Fruit fly (Drosophila melanogaster) whole organism, adult: ENCODE measurements around the gene ORMDL.
A peak's percentile ranks its signal among the peaks of the same experiment; 100 is the strongest.

Experiments
- CG11617 ChIP-seq: fragments of 200-800 bp; sonication (Bioruptor generic); optimal IDR thresholded peaks from 2 replicates; lab custom pipeline; 2017; ENCODE audit warnings: mild to moderate bottlenecking, missing biosample characterization, missing genetic modification reagents, missing genetic modification characterization
- CG12768 ChIP-seq: fragments of 200-800 bp; sonication (Bioruptor generic); optimal IDR thresholded peaks from 2 replicates; lab custom pipeline; 2017; ENCODE audit warnings: missing biosample characterization, missing genetic modification characterization, mild to moderate bottlenecking, moderate library complexity, missing genetic modification reagents
- CG14711 ChIP-seq: fragments of 200-800 bp; sonication (Bioruptor generic); optimal IDR thresholded peaks from 2 replicates; lab custom pipeline; 2018; ENCODE audit warnings: missing biosample characterization, mild to moderate bottlenecking, missing genetic modification characterization, moderate library complexity
- CG1620 ChIP-seq: fragments of 200-800 bp; sonication (Bioruptor generic); optimal IDR thresholded peaks from 2 replicates; lab custom pipeline; 2016; ENCODE audit warnings: missing biosample characterization, missing genetic modification characterization
- CG33017 ChIP-seq: fragments of 200-800 bp; sonication (Bioruptor generic); optimal IDR thresholded peaks from 2 replicates; lab custom pipeline; 2018; ENCODE audit warnings: missing biosample characterization, mild to moderate bottlenecking, missing genetic modification characterization, moderate library complexity
- CG5204 ChIP-seq: fragments of 200-800 bp; sonication (Bioruptor generic); optimal IDR thresholded peaks from 2 replicates; lab custom pipeline; 2016; ENCODE audit warnings: missing biosample characterization, missing genetic modification characterization
- CG7045 ChIP-seq: fragments of 200-800 bp; sonication (Bioruptor generic); optimal IDR thresholded peaks from 2 replicates; lab custom pipeline; 2017; ENCODE audit warnings: missing biosample characterization, mild to moderate bottlenecking, missing genetic modification characterization
- CG7101 ChIP-seq: fragments of 200-800 bp; sonication (Bioruptor generic); optimal IDR thresholded peaks from 2 replicates; lab custom pipeline; 2018; ENCODE audit warnings: missing biosample characterization, mild to moderate bottlenecking, missing genetic modification characterization, moderate library complexity
- Clk ChIP-seq: fragments of 200-800 bp; sonication (Bioruptor generic); optimal IDR thresholded peaks from 2 replicates; lab custom pipeline; 2017; ENCODE audit warnings: missing biosample characterization, missing genetic modification characterization
- Crg-1 ChIP-seq: fragments of 200-800 bp; sonication (Bioruptor generic); optimal IDR thresholded peaks from 2 replicates; lab custom pipeline; 2016; ENCODE audit warnings: missing biosample characterization, missing genetic modification characterization
- Hr96 ChIP-seq: fragments of 200-800 bp; sonication (Bioruptor generic); optimal IDR thresholded peaks from 2 replicates; lab custom pipeline; 2016; ENCODE audit warnings: missing biosample characterization, missing genetic modification characterization
- Mnt ChIP-seq: fragments of 200-800 bp; sonication (Bioruptor generic); optimal IDR thresholded peaks from 2 replicates; lab custom pipeline; 2016; ENCODE audit warnings: missing biosample characterization, mild to moderate bottlenecking, missing genetic modification characterization
- bab1 ChIP-seq: fragments of 200-800 bp; sonication (Bioruptor generic); optimal IDR thresholded peaks from 3 replicates; lab custom pipeline; 2019; ENCODE audit warnings: missing biosample characterization, mild to moderate bottlenecking, missing genetic modification characterization, moderate library complexity
- cic ChIP-seq: fragments of 200-800 bp; sonication (Bioruptor generic); optimal IDR thresholded peaks from 2 replicates; lab custom pipeline; 2017; ENCODE audit warnings: missing biosample characterization, mild to moderate bottlenecking, missing genetic modification characterization, moderate library complexity
- cnc ChIP-seq, 2 experiments: fragments of >200 bp; optimal IDR thresholded peaks; 2 replicates each; lab custom pipeline; 2017
- kay ChIP-seq: fragments of 200-800 bp; sonication (Bioruptor generic); peaks from one replicate; lab custom pipeline; 2016; ENCODE audit warnings: missing biosample characterization, missing genetic modification characterization, borderline replicate concordance
- ovo ChIP-seq: fragments of 200-800 bp; sonication (Bioruptor generic); optimal IDR thresholded peaks from 2 replicates; lab custom pipeline; 2016; ENCODE audit warnings: missing biosample characterization, missing genetic modification characterization
- pad ChIP-seq: fragments of 200-800 bp; sonication (Bioruptor generic); optimal IDR thresholded peaks from 3 replicates; lab custom pipeline; 2017; ENCODE audit warnings: missing biosample characterization, missing genetic modification characterization, mild to moderate bottlenecking, moderate library complexity, missing genetic modification reagents
- tj ChIP-seq: fragments of 200-800 bp; sonication (Bioruptor generic); optimal IDR thresholded peaks from 3 replicates; lab custom pipeline; 2017; ENCODE audit warnings: missing biosample characterization, mild to moderate bottlenecking, missing genetic modification characterization, moderate library complexity
- toe ChIP-seq: fragments of 200-800 bp; sonication (Bioruptor generic); optimal IDR thresholded peaks from 2 replicates; lab custom pipeline; 2016; ENCODE audit warnings: missing biosample characterization, missing genetic modification characterization

ORMDL gene

DNA sequence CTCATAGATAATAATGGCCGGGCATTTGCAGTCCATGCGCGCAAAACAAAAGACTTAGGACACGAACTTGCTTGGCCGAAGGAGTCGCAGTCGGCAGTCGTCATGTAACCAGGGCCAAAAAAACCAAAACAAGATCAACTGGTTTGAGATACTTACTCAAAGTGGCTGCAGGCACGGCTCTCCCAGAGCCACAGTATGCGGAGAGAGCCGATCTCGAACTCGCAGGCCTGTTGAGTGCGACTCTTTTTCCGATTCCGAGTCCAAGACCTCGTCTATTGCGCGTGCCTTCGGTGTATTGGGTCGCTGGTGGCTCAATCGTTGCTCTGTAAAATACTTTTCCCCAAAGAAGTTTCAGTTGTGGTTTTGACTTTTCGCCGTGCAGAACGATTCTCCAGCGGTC lies 9.5 kb downstream of the ORMDL start, which contains the start of gene CG43980:
TSS of gene CG43980 (plus strand) at position 352 of the 400 bp plus-strand sequence.
- TF ChIP-seq cic (GFP tag; lab: Kevin White, UChicago) (no peak), tj (no peak)

DNA sequence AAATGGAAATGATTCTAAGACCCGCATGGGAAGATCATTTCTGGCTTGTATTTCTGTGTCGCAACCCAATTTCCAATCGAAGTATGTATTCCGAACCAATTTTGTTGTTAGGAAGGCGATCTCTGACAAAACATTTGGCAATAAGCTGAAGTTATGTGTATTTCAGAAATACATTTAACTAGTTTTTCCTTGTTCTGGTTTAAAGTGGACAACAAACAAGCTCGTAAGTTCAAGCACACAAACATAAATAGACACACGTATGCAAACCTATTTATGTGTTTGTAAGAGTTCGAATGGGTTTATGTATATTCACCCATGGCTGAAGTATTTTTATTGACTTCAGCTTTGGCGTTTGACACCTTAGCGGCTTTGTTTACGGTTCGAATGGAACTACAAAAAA lies 10.8 kb downstream of the ORMDL start:
- no peak for TF ChIP-seq ovo
- no peak for TF ChIP-seq CG11617 (GFP tag; lab: Kevin White, UChicago)
- no peak for TF ChIP-seq Clk (GFP tag; lab: Kevin White, UChicago)
- no peak for TF ChIP-seq cic (GFP tag; lab: Kevin White, UChicago)
- TF ChIP-seq CG7101 (tag; lab: Kevin White, UChicago): no peak
- TF ChIP-seq Crg-1: no peak
- no peak for TF ChIP-seq cnc (optimal IDR thresholded peaks at IDR 0.05; lab: Kevin White, UChicago)
- no peak for TF ChIP-seq CG7045
- no peak for TF ChIP-seq CG33017 (tag; lab: Kevin White, UChicago)
- no peak for TF ChIP-seq CG14711 (tag; lab: Kevin White, UChicago)
- TF ChIP-seq pad (GFP tag; lab: Kevin White, UChicago): no peak
- TF ChIP-seq CG12768 (GFP tag; lab: Kevin White, UChicago): no peak
- TF ChIP-seq kay (GFP tag; lab: Kevin White, UChicago): no peak
- no peak for TF ChIP-seq CG5204 (GFP tag; lab: Kevin White, UChicago)
- TF ChIP-seq Mnt (GFP tag; lab: Kevin White, UChicago): no peak

DNA sequence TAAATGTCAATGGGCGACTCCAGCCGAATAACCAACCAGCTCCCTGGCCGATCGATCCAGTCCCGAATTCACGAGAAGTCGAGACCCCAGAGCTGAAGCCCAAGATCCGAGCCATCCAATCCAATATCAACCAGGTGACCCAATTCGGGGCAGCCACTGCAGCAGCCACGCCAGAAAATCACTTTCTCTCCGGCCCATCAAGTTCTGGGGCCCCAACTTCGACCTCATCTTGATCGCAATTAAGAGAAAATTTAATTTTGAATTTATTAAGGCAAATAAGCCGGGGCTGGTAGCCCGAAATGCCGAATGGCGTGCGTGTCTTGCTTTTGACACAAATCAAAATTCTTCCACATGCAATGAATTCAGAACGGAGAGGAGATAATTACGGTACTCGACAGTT lies 12.7 kb downstream of the ORMDL start:
- TF ChIP-seq CG12768 (GFP tag; lab: Kevin White, UChicago) (no peak), CG7101 (tag; lab: Kevin White, UChicago) (no peak)

DNA sequence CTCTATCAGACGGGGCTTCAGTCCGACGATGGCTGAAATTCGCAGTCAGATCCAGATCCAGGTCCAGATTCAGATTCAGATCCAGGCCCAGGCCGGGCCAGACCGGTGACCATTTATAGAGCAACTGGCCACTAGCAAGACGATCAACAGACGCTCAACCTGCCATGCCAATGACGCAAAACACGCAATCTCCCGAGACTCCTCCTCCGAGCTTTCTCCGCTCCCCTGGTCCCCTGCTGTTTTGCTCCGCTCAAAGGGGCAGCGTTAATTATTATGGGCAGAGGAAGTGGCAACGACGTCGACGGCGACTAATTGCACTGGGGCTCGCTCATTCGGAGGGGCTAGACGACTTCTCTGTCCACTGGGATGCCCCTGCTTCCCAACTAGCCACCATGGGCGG lies 16.3 kb downstream of the ORMDL start:
- TF ChIP-seq CG33017 (tag; lab: Kevin White, UChicago) (no peak), CG11617 (GFP tag; lab: Kevin White, UChicago) (no peak)

DNA sequence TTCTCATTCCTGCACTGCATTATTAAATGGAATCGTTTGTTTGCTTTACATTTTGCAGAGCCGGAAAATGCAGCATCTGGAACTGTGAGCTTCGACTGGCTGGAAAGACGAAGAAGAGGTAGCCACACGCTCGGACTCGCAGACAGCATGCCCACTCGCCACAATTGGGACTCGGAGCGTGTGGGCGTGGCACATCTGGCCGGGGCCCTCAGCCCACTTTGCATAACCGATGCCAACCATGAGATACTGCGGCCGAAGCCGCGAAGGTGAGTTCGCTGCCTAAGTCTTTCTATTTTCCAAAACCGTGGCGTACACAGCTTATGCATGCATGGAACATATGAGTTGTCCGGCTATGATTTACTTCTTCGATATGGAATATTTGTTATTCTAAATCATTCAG lies 17.0 kb downstream of the ORMDL start:
- TF ChIP-seq CG7045 (no peak), pad (GFP tag; lab: Kevin White, UChicago) (no peak), cic (GFP tag; lab: Kevin White, UChicago) (no peak), bab1 (GFP tag; lab: Kevin White, UChicago) (no peak), kay (GFP tag; lab: Kevin White, UChicago) (no peak), Crg-1 (no peak), toe (GFP tag; lab: Kevin White, UChicago) (no peak), cnc (optimal IDR thresholded peaks at IDR 0.05; lab: Kevin White, UChicago) (no peak), CG14711 (tag; lab: Kevin White, UChicago) (no peak), ovo (no peak), CG5204 (GFP tag; lab: Kevin White, UChicago) (no peak), Mnt (GFP tag; lab: Kevin White, UChicago) (no peak), Hr96 (GFP tag; lab: Kevin White, UChicago) (no peak), tj (no peak), CG1620 (GFP tag; lab: Kevin White, UChicago) (no peak)

DNA sequence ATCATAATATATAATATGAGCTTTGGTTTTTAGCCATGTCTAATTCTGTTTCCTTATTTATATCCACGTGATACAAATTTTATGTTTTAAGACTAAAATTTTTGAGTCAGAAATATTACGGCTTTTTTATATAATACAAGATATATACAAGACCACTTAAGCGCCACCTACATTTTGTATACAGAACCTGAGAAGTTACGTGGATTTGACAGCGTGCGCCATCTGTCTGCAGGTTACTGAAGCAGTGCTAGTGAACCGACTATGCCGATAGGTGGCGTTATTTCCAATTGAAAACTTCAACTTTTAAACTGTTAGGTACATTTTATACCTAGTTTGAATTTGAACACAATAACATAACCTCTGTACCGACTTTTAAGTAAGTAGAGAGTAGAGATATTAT lies 17.7 kb downstream of the ORMDL start:
- peak; percentile 67 for TF ChIP-seq bab1 (GFP tag; lab: Kevin White, UChicago)
- no peak for TF ChIP-seq CG11617 (GFP tag; lab: Kevin White, UChicago)
- TF ChIP-seq CG1620 (GFP tag; lab: Kevin White, UChicago): peak; percentile 50
- TF ChIP-seq ovo: peak; percentile 0
- no peak for TF ChIP-seq Mnt (GFP tag; lab: Kevin White, UChicago)
- no peak for TF ChIP-seq cnc (optimal IDR thresholded peaks at IDR 0.05; lab: Kevin White, UChicago)
- TF ChIP-seq toe (GFP tag; lab: Kevin White, UChicago): peak; percentile 32
- peak; percentile 10 for TF ChIP-seq kay (GFP tag; lab: Kevin White, UChicago)
- TF ChIP-seq tj: no peak
- no peak for TF ChIP-seq CG7101 (tag; lab: Kevin White, UChicago)
- TF ChIP-seq Hr96 (GFP tag; lab: Kevin White, UChicago): peak; percentile 58
- TF ChIP-seq CG5204 (GFP tag; lab: Kevin White, UChicago): peak; percentile 47

DNA sequence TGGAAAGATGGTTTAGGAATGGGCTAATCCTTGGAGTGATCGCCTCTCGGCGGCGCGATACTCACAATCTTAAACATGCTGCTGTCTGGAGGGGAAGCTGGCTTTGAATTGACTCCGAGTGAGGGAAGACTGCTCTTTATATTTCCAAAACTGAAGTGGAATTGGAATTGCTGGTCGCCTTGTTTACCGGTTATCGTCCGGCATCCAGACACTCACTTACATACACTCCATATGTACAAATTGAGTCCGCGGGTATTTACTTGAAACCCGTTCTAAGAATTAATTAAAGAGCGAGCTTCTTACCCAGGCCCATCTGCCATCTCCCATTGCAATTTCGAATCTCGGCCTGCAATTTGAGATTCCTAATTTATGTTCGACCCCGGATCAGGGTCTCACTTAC lies 31.8 kb downstream of the ORMDL start, which contains the start of gene Cpr78E:
TSS of gene Cpr78E (minus strand) at position 101 of the 400 bp plus-strand sequence.
- TF ChIP-seq CG1620 (GFP tag; lab: Kevin White, UChicago) (no peak), cic (GFP tag; lab: Kevin White, UChicago) (no peak), kay (GFP tag; lab: Kevin White, UChicago) (no peak), Hr96 (GFP tag; lab: Kevin White, UChicago) (no peak), tj (no peak), ovo (no peak), bab1 (GFP tag; lab: Kevin White, UChicago) (no peak), CG7045 (no peak), cnc (optimal IDR thresholded peaks at IDR 0.05; lab: Kevin White, UChicago) (no peak), Crg-1 (no peak)

DNA sequence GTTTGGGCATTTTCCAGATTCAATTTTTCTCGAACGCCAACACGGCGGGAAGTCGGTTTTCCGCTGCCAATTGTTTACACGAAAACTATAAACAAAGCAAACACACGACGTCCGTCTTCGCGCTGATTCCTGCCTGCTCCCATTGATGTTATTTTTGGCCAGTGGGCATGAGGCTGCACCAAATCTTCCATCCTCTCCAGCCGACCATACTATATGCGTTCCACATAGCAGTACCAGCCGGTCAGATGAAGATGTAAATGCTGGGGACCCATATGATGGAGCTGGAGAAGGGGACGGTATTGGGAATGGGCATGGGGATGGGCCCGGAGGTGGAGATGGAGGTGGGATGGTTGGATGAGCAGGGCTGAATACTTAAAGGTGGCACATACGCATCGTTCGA lies 32.4 kb downstream of the ORMDL start:
- TF ChIP-seq CG1620 (GFP tag; lab: Kevin White, UChicago) (no peak), CG14711 (tag; lab: Kevin White, UChicago) (no peak), pad (GFP tag; lab: Kevin White, UChicago) (no peak), CG5204 (GFP tag; lab: Kevin White, UChicago) (no peak), ovo (no peak), CG12768 (GFP tag; lab: Kevin White, UChicago) (no peak), Clk (GFP tag; lab: Kevin White, UChicago) (no peak), kay (GFP tag; lab: Kevin White, UChicago) (no peak), cic (GFP tag; lab: Kevin White, UChicago) (no peak), CG7045 (no peak), CG7101 (tag; lab: Kevin White, UChicago) (no peak), toe (GFP tag; lab: Kevin White, UChicago) (no peak), CG11617 (GFP tag; lab: Kevin White, UChicago) (no peak), CG33017 (tag; lab: Kevin White, UChicago) (no peak), cnc (optimal IDR thresholded peaks at IDR 0.05; lab: Kevin White, UChicago) (no peak), Hr96 (GFP tag; lab: Kevin White, UChicago) (no peak), tj (no peak)
